Worm (Caenorhabditis elegans): ENCODE measurements around the gene C18A3.7.

Gene C18A3.7

ce11 chrII:5688959-5689358 is 41.3 kb downstream of the C18A3.7 start, which contains the start of gene C25H3.11 (continued):
- TF ChIP-seq pha-4 (GFP tag; IDR thresholded peaks at IDR 0.05) (no peak), pha-4 (tag; optimal IDR thresholded peaks at IDR 0.05) (no peak), lin-13 (GFP tag; optimal IDR thresholded peaks at IDR 0.05) (no peak), T26A8.4 (GFP tag; IDR thresholded peaks at IDR 0.05) (0 out of 2 replicates have a peak, but pooled peaks have one; percentile 15), set-16 (GFP tag; IDR thresholded peaks at IDR 0.05) (no peak), lin-15B (tag; optimal IDR thresholded peaks at IDR 0.05) (no peak), lin-39 (tag; optimal IDR thresholded peaks at IDR 0.05) (no peak), lin-29 (GFP tag; IDR thresholded peaks at IDR 0.05) (no peak), mes-2 (tag; optimal IDR thresholded peaks at IDR 0.05; ENCODE audit: poor library complexity, severe bottlenecking) (peak; percentile 64), lin-38 (GFP tag; IDR thresholded peaks at IDR 0.05) (no peak), saeg-2 (GFP tag; IDR thresholded peaks at IDR 0.05) (no peak), mep-1 (tag; optimal IDR thresholded peaks at IDR 0.05) (peak; percentile 47), ceh-28 (tag; optimal IDR thresholded peaks at IDR 0.05) (no peak), dmd-6 (GFP tag; IDR thresholded peaks at IDR 0.05) (peak; percentile 49; the same call in 1 of the 2 replicates), ceh-62 (tag; optimal IDR thresholded peaks at IDR 0.05) (no peak), ceh-44 (GFP tag; IDR thresholded peaks at IDR 0.05) (no peak), snpc-4 (tag; optimal IDR thresholded peaks at IDR 0.05) (no peak), nhr-25 (tag; optimal IDR thresholded peaks at IDR 0.05; ENCODE audit: borderline replicate concordance, insufficient read depth) (no peak), skn-1 (tag; optimal IDR thresholded peaks at IDR 0.05) (no peak), ZK337.2 (GFP tag; IDR thresholded peaks at IDR 0.05) (no peak), lsy-2 (tag; optimal IDR thresholded peaks at IDR 0.05) (no peak), T20F7.1 (GFP tag; optimal IDR thresholded peaks at IDR 0.05) (no peak), nhr-11 (tag; optimal IDR thresholded peaks at IDR 0.05) (no peak), daf-19 (GFP tag; conservative IDR thresholded peaks at IDR 0.05) (no peak), jun-1 (tag; optimal IDR thresholded peaks at IDR 0.05) (no peak), unc-62 (GFP tag; optimal IDR thresholded peaks at IDR 0.05 in 1 of 2) (peak in 1 of 2 experiments; percentile 76), unc-62 (tag; optimal IDR thresholded peaks at IDR 0.05) (no peak), nhr-237 (tag; optimal IDR thresholded peaks at IDR 0.05) (no peak), daf-12 (tag; optimal IDR thresholded peaks at IDR 0.05) (no peak), tag-97 (GFP tag; IDR thresholded peaks at IDR 0.05) (no peak), F26F4.8 (GFP tag; conservative IDR thresholded peaks at IDR 0.05) (no peak), duxl-1 (tag; optimal IDR thresholded peaks at IDR 0.05; ENCODE audit: poor library complexity) (no peak), spr-3 (GFP tag; optimal IDR thresholded peaks at IDR 0.05) (no peak), nhr-76 (tag; optimal IDR thresholded peaks at IDR 0.05) (no peak), nhr-28 (tag; optimal IDR thresholded peaks at IDR 0.05) (peak; percentile 49), mdt-29 (GFP tag; IDR thresholded peaks at IDR 0.05) (no peak), hlh-30 (tag; optimal IDR thresholded peaks at IDR 0.05; ENCODE audit: insufficient read depth) (peak; percentile 86), nhr-77 (tag; optimal IDR thresholded peaks at IDR 0.05) (peak; percentile 37), nhr-41 (GFP tag; IDR thresholded peaks at IDR 0.05) (no peak; the same call in 1 of the 2 replicates), unc-39 (tag; optimal IDR thresholded peaks at IDR 0.05) (no peak), ztf-7 (tag; optimal IDR thresholded peaks at IDR 0.05) (no peak), aly-2 (tag; optimal IDR thresholded peaks at IDR 0.05) (no peak), vab-7 (GFP tag; IDR thresholded peaks at IDR 0.05) (peak; percentile 20; the same call in 1 of the 2 replicates), F37D6.2 (tag; optimal IDR thresholded peaks at IDR 0.05) (no peak), ctbp-1 (GFP tag; IDR thresholded peaks at IDR 0.05) (no peak), F49E8.2 (tag; optimal IDR thresholded peaks at IDR 0.05; ENCODE audit: borderline replicate concordance) (no peak), Y75B8A.6 (GFP tag; IDR thresholded peaks at IDR 0.05) (0 out of 2 replicates have a peak, but pooled peaks have one; percentile 10), dve-1 (tag; optimal IDR thresholded peaks at IDR 0.05; ENCODE audit: insufficient read depth) (peak; percentile 49), zip-2 (tag; optimal IDR thresholded peaks at IDR 0.05) (no peak), ceh-32 (tag; optimal IDR thresholded peaks at IDR 0.05; ENCODE audit: poor library complexity) (no peak), zag-1 (tag; optimal IDR thresholded peaks at IDR 0.05) (no peak), dmd-9 (GFP tag; IDR thresholded peaks at IDR 0.05) (no peak)
